Worm (Caenorhabditis elegans): ENCODE results near the gene arx-6.

ce11 chrIII:4856992-4857391 is 21.5 kb upstream of the arx-6 start:
- TF ChIP-seq pag-3 (tag; optimal IDR thresholded peaks at IDR 0.05; ENCODE audit: borderline replicate concordance, insufficient read depth) (no peak), ztf-11 (tag; optimal IDR thresholded peaks at IDR 0.05) (no peak), skn-1 (tag; optimal IDR thresholded peaks at IDR 0.05) (no peak), elt-3 (tag; optimal IDR thresholded peaks at IDR 0.05) (no peak), nhr-76 (tag; optimal IDR thresholded peaks at IDR 0.05) (no peak), lin-15B (tag; optimal IDR thresholded peaks at IDR 0.05) (no peak), unc-62 (GFP tag; optimal IDR thresholded peaks at IDR 0.05) (no peak), blmp-1 (tag; optimal IDR thresholded peaks at IDR 0.05) (no peak), ama-1 (optimal IDR thresholded peaks at IDR 0.05) (no peak), isw-1 (GFP tag; IDR thresholded peaks at IDR 0.05) (no peak), snpc-4 (tag; optimal IDR thresholded peaks at IDR 0.05) (no peak), mdl-1 (tag; optimal IDR thresholded peaks at IDR 0.05) (no peak)

All from whole organism, L1 larva.